Worm (Caenorhabditis elegans): ENCODE results near the gene nep-21.
A peak's percentile ranks its signal among the peaks of the same experiment; 100 is the strongest.
"Not testable (repeated sequence)": the region's sequence is repeated elsewhere in the genome, so short reads cannot be mapped to it uniquely, and the experiment has no call there.

The nep-21 gene

DNA sequence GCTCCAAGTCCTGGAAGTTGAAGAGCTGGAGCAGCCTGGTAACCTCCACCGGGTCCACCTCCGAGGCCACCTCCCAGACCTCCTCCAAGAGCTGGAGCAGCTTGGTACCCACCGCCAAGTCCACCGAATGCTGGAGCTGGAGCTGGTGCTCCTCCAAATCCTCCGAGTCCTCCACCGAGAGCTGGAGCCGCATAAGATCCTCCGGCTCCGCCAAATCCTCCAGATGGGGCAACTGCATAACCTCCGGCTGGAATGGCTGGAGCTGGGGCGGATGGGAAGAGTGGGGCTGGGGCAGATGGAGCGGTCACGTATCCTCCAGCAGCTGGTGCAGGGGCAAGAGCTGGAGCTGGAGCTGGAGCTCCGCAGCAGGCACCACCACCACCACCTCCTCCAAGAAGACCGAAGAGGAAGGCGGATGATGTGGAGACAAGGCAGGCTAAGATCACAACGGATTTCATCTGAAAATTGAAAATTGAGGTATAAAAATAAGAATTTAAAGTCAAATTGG, 14.5 kb upstream of the nep-21 start, which contains the start of gene K02E11.10:
Gene K02E11.10 (minus strand): TSS at position 458 of the 508 bp plus-strand sequence.
- TF ChIP-seq him-1 (tag; optimal IDR thresholded peaks at IDR 0.05): no peak
- TF ChIP-seq W03F9.2 (tag; optimal IDR thresholded peaks at IDR 0.05): no peak

DNA sequence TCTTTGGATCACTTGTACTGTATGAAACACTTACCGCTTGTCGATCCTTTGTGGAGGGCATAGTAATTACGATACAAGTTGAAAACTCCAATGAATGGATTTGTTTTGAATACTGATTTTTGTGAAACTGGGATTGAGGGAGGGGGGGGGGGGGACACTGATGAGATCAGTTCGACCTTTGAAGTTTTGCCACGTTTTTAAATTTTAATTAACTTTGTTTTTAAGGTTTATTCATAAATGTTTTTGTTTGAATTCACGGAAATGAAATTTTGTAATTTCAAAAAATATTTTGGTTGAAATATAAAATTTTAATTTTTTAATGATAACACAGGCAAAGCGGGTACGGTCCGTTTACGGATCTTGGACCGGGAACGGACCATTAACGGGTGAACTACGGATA, 9.7 kb upstream of the nep-21 start, which contains the start of gene ent-3:
Gene ent-3 (minus strand): TSS at position 101 of the 400 bp plus-strand sequence.
- no peak for TF ChIP-seq dao-5 (tag; optimal IDR thresholded peaks at IDR 0.05)
- TF ChIP-seq him-1 (tag; optimal IDR thresholded peaks at IDR 0.05): no peak

DNA sequence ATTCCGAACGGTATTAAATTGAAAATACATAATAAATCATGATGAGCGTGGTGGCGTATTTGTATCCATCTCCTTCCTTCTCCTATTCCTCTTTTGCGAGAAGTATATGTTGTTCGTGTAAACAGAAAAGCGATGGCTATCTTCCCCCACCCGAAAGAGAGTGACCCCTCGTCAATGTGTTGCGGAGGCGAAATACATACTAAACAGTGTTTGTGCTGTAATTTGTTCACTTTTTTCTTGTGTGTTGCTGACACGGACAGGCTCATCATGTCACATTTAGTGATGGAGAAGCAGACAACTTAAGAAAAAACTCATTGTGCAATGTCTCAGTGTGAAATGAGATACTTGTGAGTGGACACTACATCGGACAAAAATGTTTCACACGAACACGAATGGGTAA, 5.4 kb upstream of the nep-21 start:
- no peak for TF ChIP-seq him-1 (tag; optimal IDR thresholded peaks at IDR 0.05)
- no peak for TF ChIP-seq dao-5 (tag; optimal IDR thresholded peaks at IDR 0.05)
- TF ChIP-seq W03F9.2 (tag; optimal IDR thresholded peaks at IDR 0.05): no peak

DNA sequence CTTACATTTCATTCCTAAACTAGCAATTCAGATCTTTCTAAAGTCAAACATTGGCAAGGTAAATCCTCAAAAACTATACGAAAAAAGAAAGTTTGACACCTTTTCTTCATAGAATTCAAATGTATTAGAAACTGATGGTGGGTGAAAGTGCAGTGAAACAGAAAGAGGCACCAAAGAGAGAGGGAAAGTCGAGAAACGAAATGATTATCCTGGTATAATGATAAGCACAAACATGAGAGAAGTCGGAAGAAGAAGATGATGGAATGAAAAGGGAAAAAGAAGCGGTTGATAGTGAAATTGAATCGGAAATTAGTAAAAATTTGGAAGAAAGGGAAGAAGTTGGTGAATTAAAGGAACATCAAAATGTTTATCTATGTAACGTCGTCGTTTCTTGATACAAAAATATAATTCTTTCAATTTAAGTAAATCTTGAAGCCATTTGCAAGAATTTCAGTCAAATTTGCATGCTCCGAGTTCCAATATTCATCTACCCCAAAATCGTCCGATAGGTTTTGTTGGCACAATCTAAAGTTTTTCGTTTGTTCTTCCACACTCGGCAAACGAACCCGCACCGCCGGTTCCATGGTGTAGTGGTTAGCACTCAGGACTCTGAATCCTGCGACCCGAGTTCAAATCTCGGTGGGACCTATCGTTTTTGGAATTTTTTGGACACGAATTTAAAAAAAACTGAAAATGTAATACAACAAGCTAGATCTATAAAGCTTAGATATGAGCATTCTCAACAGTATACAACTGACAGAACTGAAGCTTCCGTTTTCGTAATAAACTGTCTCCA, 4.7 kb upstream of the nep-21 start:
- TF ChIP-seq him-1 (tag; optimal IDR thresholded peaks at IDR 0.05): no peak
- no peak for TF ChIP-seq W03F9.2 (tag; optimal IDR thresholded peaks at IDR 0.05)
- no peak for TF ChIP-seq dao-5 (tag; optimal IDR thresholded peaks at IDR 0.05)

DNA sequence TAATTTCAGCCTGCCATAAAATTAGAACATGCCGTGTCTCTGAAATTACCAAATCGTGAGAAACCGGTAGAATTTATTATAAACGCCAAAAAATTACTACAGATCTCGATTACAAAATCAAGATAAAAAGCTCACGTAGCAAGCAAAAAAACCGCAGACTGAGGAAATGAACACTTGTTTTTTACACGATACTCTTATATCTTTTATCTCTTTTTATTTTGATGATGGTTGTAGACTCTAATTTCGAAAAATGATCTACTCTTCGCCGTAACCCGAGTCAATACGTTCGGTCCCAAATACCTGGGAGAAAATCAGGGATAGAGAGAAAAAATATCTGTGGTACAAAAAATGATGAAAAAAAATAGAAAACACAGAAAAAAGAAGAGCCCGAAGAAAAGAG, 3.1 kb downstream of the nep-21 start:
- TF ChIP-seq dao-5 (tag; optimal IDR thresholded peaks at IDR 0.05) (no peak), W03F9.2 (tag; optimal IDR thresholded peaks at IDR 0.05) (no peak), him-1 (tag; optimal IDR thresholded peaks at IDR 0.05) (no peak)

DNA sequence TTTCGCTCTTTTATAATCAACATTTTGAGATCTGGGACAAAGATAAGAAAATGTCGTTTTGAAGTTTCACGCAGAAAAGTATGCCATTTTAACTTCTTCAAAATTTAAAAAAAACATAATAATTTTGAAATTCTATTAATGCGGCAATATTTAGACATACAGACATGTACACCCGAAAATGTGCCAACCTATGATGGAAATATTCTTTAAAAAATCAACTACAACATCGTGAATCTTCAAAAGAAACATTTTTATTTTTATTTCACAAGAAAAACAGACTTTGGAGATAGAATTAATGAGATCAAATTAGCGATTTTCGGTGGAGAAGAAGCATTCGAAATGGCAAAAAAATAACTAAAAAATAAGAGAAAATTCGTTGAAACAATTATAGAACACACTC, 11.2 kb downstream of the nep-21 start, which contains the start of gene T16A9.5:
Gene T16A9.5 (minus strand): TSS at position 101 of the 400 bp plus-strand sequence.
- TF ChIP-seq him-1 (tag; optimal IDR thresholded peaks at IDR 0.05): no peak
- TF ChIP-seq W03F9.2 (tag; optimal IDR thresholded peaks at IDR 0.05): no peak
- no peak for TF ChIP-seq dao-5 (tag; optimal IDR thresholded peaks at IDR 0.05)

DNA sequence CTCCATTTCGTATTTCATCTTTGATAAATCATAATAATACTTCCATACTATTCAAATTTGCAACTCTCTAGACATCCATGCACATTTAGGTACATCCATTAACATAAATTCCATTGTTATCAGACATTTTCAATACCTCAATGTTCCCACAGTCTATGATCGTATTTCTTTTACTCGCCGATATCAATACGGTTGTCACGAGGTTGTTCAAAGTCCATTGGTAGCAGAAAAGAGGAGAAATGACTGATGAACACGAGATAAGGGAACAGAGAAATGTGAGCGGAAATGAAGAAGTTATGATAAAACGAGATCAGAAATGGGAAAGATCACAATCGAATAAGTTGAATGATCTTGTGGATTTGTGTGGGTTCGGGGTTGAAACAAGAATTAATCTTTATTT, 13.5 kb downstream of the nep-21 start:
- no peak for TF ChIP-seq dao-5 (tag; optimal IDR thresholded peaks at IDR 0.05)
- no peak for TF ChIP-seq W03F9.2 (tag; optimal IDR thresholded peaks at IDR 0.05)
- no peak for TF ChIP-seq him-1 (tag; optimal IDR thresholded peaks at IDR 0.05)

DNA sequence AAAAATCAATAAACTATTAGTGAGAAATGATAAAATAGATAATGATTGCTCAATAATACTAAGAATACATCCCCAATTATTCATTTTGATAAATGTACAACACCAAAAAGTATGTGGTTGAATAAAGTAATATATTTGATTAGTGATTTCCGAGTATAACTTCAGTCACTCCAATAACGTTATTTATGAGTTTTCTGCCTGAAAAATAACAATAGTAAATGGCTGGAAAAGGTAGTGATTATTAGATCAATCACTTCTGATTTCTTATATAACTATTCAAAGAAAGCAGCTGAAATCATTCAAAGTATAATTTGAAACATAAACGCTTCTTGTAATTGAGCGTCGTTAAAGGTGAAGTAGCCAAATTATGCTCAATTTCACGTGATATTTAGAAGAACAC, 15.5 kb downstream of the nep-21 start, which contains the start of gene str-230:
Gene str-230 (minus strand): TSS at position 101 of the 400 bp plus-strand sequence.
- TF ChIP-seq W03F9.2 (tag; optimal IDR thresholded peaks at IDR 0.05) (no peak), him-1 (tag; optimal IDR thresholded peaks at IDR 0.05) (no peak), dao-5 (tag; optimal IDR thresholded peaks at IDR 0.05) (no peak)

DNA sequence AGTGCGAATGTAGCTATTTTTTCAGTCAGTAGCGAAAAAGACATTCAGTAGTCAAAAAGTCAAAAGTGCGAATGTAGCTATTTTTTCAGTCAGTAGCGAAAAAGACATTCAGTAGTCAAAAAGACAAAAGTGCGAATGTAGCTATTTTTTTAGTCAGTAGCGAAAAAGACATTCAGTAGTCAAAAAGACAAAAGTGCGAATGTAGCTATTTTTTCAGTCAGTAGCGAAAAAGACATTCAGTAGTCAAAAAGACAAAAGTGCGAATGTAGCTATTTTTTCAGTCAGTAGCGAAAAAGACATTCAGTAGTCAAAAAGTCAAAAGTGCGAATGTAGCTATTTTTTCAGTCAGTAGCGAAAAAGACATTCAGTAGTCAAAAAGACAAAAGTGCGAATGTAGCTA, 21.1 kb downstream of the nep-21 start, which contains the start of gene T16A9.3:
Gene T16A9.3 (plus strand): TSS at position 301 of the 400 bp plus-strand sequence.
- not testable (repeated sequence) for TF ChIP-seq W03F9.2, dao-5, him-1 (tag; optimal IDR thresholded peaks at IDR 0.05)

DNA sequence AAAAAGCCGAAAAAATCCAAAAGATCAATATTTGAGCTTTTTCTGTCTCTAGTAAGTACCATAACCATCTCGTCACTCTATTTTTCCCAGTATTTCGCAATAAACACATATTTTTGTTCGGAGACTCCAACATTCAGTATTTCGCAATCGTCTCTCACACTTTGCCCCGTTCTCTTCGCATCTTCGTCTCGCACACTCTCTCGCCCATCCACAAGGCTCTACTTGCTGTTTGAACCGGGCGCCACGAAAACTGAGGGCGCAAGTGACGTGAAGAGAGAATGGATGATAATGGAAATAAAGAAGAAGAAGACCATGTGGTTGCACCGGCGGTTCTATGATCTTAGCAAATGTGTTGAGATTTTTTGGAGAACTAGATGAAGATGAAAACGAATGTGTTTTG, 26.2 kb downstream of the nep-21 start:
- TF ChIP-seq him-1 (tag; optimal IDR thresholded peaks at IDR 0.05) (peak; percentile 84), dao-5 (tag; optimal IDR thresholded peaks at IDR 0.05) (no peak), W03F9.2 (tag; optimal IDR thresholded peaks at IDR 0.05) (peak; percentile 76)

DNA sequence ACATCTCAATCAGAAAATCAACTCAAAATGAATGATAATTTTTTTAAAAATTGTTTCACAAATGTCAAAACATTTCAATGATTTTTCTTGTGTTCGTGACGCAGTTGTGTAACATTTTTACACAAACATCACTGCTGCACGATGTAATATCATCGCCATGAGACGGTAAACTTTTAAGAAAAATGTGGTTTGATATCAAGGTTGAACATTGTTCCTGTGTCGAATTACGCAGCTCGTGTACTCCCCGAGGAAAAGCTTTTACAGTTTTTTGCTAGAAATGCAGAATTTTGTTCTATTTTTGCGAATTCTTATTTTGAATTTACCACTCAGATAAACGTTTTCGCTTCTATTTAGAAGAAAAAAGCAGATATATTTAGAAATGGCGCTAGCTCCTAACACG, 28.6 kb downstream of the nep-21 start:
- TF ChIP-seq him-1 (tag; optimal IDR thresholded peaks at IDR 0.05): no peak
- no peak for TF ChIP-seq W03F9.2 (tag; optimal IDR thresholded peaks at IDR 0.05)
- TF ChIP-seq dao-5 (tag; optimal IDR thresholded peaks at IDR 0.05): no peak

DNA sequence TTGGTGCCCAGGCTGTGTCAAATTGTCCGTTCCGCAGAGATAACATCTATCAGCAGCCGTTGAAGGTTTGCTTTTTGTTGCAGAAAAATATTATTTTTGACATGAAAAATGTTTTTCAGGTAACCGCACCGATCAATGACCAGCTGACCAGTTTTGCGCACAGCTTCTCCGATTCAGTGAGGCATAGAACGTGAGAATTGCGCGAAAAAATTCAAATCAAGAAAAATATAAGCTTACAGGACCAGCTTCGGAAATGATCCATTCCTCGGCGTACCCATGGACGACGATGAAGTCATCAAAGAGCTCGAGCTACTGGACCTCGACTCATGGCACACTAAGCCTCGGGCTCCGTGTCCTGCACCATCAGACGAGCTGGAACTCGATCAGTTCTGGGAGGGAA, 31.8 kb downstream of the nep-21 start:
- TF ChIP-seq dao-5 (tag; optimal IDR thresholded peaks at IDR 0.05): no peak

DNA sequence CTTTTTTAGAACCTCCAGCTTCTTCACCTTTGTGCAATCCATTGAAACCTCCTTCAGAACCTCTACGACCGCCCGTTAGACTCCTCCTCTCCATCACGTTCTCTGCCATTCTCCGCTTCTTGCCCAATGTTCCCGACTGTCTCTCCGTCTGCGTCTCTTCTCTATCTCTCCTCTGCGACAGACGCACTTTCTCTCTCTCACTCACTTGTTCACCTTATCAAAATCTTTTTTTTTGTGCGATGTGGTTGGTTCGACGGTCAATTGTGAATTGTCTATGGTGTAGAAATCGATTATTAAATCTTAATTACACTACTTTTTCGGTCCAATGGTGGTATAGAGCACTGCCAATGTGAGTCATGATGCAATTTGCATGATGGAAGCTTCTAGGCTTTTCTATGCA, 32.8 kb downstream of the nep-21 start, which contains the start of gene atfs-1:
Gene atfs-1 (plus strand): TSS at position 213 of the 400 bp plus-strand sequence.
- TF ChIP-seq W03F9.2 (tag; optimal IDR thresholded peaks at IDR 0.05) (peak; percentile 14), dao-5 (tag; optimal IDR thresholded peaks at IDR 0.05) (no peak), him-1 (tag; optimal IDR thresholded peaks at IDR 0.05) (peak; percentile 33)

DNA sequence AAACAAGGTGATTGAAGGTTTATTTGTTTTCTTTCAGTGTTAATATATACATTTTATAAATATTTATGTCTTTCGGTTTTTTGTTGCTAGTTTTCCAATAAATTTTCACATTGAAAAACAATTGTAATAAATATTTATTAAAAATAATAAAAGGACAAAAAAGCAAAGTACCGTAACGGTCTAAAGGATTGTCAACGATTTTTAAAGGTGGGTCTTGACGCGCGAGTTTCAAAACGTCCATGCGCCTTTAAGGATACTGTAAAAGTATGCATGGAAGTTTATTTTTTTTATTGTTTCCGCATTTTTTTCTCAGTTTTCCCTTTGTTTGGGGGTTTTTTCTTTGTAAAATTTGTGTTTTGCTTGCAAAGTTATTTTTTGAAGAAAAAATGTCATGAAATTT, 33.4 kb downstream of the nep-21 start:
- peak; percentile 55 for TF ChIP-seq W03F9.2 (tag; optimal IDR thresholded peaks at IDR 0.05)
- no peak for TF ChIP-seq dao-5 (tag; optimal IDR thresholded peaks at IDR 0.05)
- TF ChIP-seq him-1 (tag; optimal IDR thresholded peaks at IDR 0.05): no peak
